2 fruit fly cellular contexts compared by ENCODE assay signal in the genomic region with DNA sequence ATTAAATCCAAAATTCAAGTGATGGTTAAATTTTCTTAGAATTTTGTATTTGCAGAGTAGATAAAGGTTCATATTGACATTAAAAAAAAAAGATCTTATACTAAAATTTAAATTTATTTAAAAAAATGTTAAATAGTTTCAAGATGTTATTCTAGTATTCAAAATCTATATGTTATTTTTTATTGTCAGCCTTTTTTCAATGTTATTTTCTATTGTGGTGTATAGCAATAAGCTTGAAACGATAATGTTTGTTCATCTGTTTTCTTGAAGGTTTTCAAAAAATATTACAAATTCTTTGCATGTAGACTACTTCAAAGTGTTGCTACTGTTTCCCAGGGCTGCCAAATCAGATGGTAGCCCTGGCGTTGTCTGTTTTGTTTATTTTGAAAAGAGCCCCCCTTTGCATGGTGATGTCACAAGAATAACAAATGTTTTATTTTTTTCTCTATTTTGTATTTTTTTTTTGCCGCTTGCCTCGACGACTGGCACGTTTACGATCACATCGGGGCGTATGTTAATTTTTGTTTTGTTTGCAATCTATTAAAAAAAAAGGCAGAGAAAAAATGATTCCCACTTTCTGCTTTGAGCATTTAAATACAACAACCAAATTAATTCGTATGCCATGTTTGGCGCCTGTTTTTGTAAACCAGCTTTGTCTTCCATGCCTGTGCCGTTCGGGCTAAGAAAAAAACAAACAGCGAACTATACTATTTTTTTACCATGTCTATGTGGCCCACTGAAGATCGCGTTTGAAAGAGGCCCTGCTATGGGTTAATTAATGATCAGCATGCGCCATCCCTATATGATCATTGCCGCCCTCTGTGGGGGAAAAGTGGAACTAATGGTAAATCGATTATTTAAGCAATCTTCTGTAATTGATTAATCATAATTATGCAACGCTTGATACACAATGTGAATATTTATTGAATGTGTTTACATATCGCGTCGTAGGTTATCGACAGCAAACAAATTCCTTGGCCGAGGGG.
TF ChIP-seq lines count a peak whose summit lies in the region.

No protein-coding gene starts in this region.

TF ChIP-seq in whole organism, embryonic, 481 proteins besides CTCF, POLR2A, EP300 and RAD21 (continued from another document and continues in another):
- peak; percentile 76 for TF ChIP-seq CG11456 (GFP tag; IDR thresholded peaks at IDR 0.05; lab: Robert Waterston, UW)
- TF ChIP-seq Dad (GFP tag; optimal IDR thresholded peaks at IDR 0.05; lab: Kevin White, UChicago), result peak; percentile 3
- peak; percentile 70 for TF ChIP-seq CG4424 (GFP tag; optimal IDR thresholded peaks at IDR 0.05; lab: Kevin White, UChicago)
- no peak; the same call in 1 of the 2 replicates for TF ChIP-seq al (GFP tag; IDR thresholded peaks at IDR 0.05; lab: Robert Waterston, UW)
- TF ChIP-seq her (GFP tag; optimal IDR thresholded peaks at IDR 0.05; lab: Kevin White, UChicago), result no peak
- peak; percentile 62 for TF ChIP-seq CG10209 (GFP tag; optimal IDR thresholded peaks at IDR 0.05; lab: Kevin White, UChicago)
- TF ChIP-seq CG15601 (tag; optimal IDR thresholded peaks at IDR 0.05; lab: Kevin White, UChicago), result peak; percentile 60
- peak; percentile 66; the same call in 2 of the 3 replicates for TF ChIP-seq Mrtf (GFP tag; IDR thresholded peaks at IDR 0.05; lab: Robert Waterston, UW)
- no peak for TF ChIP-seq CG11093 (GFP tag; IDR thresholded peaks at IDR 0.05; lab: Robert Waterston, UW)
- no peak for TF ChIP-seq vnd (GFP tag; IDR thresholded peaks at IDR 0.05; lab: Robert Waterston, UW; ENCODE audit: partially characterized antibody)
- TF ChIP-seq BtbVII (GFP tag; optimal IDR thresholded peaks at IDR 0.05; lab: Kevin White, UChicago), result no peak
- peak; percentile 35 for TF ChIP-seq Vsx1 (GFP tag; optimal IDR thresholded peaks at IDR 0.05; lab: Kevin White, UChicago)
- TF ChIP-seq odd (GFP tag; optimal IDR thresholded peaks at IDR 0.05; lab: Kevin White, UChicago), result peak; percentile 69
- TF ChIP-seq CG7745 (tag; optimal IDR thresholded peaks at IDR 0.05; lab: Kevin White, UChicago), result no peak
- TF ChIP-seq ase (GFP tag; IDR thresholded peaks at IDR 0.05; lab: Robert Waterston, UW), result peak; percentile 47; the same call in 2 of the 3 replicates
- TF ChIP-seq NC2β (GFP tag; optimal IDR thresholded peaks at IDR 0.05; lab: Kevin White, UChicago), result no peak
- peak; percentile 54 for TF ChIP-seq CG1024 (GFP tag; IDR thresholded peaks at IDR 0.05; lab: Robert Waterston, UW)
- peak; percentile 35 for TF ChIP-seq Nf-YC (tag; optimal IDR thresholded peaks at IDR 0.05; lab: Kevin White, UChicago)
- no peak for TF ChIP-seq Trl (optimal IDR thresholded peaks at IDR 0.05; lab: Kevin White, UChicago)
- peak; percentile 33 for TF ChIP-seq Trl (GFP tag; optimal IDR thresholded peaks at IDR 0.05; lab: Kevin White, UChicago)
- no peak for TF ChIP-seq Dp (GFP tag; optimal IDR thresholded peaks at IDR 0.05; lab: Kevin White, UChicago)
- no peak for TF ChIP-seq rib (GFP tag; IDR thresholded peaks at IDR 0.05; lab: Robert Waterston, UW)
- TF ChIP-seq Max (GFP tag; optimal IDR thresholded peaks at IDR 0.05; lab: Kevin White, UChicago), result no peak
- TF ChIP-seq so (GFP tag; IDR thresholded peaks at IDR 0.05; lab: Robert Waterston, UW), result 0 out of 3 replicates have a peak, but pooled peaks have one; percentile 5
- TF ChIP-seq fd64A (GFP tag; optimal IDR thresholded peaks at IDR 0.05; lab: Kevin White, UChicago), result peak; percentile 33
- no peak; the same call in 2 of the 3 replicates for TF ChIP-seq B-H1 (GFP tag; IDR thresholded peaks at IDR 0.05; lab: Robert Waterston, UW)
- no peak for TF ChIP-seq CG1529 (GFP tag; optimal IDR thresholded peaks at IDR 0.05; lab: Kevin White, UChicago)
- TF ChIP-seq Gug (GFP tag; IDR thresholded peaks at IDR 0.05; lab: Robert Waterston, UW), result peak; percentile 40; the same call in 1 of the 4 replicates
- peak; percentile 62 for TF ChIP-seq lilli (GFP tag; optimal IDR thresholded peaks at IDR 0.05; lab: Kevin White, UChicago)
- TF ChIP-seq pita (GFP tag; optimal IDR thresholded peaks at IDR 0.05; lab: Kevin White, UChicago), result no peak
- TF ChIP-seq CG10366 (GFP tag; IDR thresholded peaks at IDR 0.05; lab: Robert Waterston, UW), result peak; percentile 19; the same call in 1 of the 2 replicates
- TF ChIP-seq H15 (GFP tag; IDR thresholded peaks at IDR 0.05; lab: Robert Waterston, UW), result no peak
- TF ChIP-seq Nf-YB (GFP tag; optimal IDR thresholded peaks at IDR 0.05; lab: Kevin White, UChicago), result peak; percentile 62
- TF ChIP-seq CG33557 (GFP tag; optimal IDR thresholded peaks at IDR 0.05; lab: Kevin White, UChicago), result peak; percentile 58
- no peak for TF ChIP-seq CG11247 (GFP tag; IDR thresholded peaks at IDR 0.05; lab: Robert Waterston, UW)
- peak; percentile 55 for TF ChIP-seq CG12155 (GFP tag; optimal IDR thresholded peaks at IDR 0.05; lab: Kevin White, UChicago)
- TF ChIP-seq Hand (GFP tag; optimal IDR thresholded peaks at IDR 0.05; lab: Kevin White, UChicago), result peak; percentile 21
- TF ChIP-seq sd (tag; optimal IDR thresholded peaks at IDR 0.05; lab: Kevin White, UChicago), result peak; percentile 58
- no peak for TF ChIP-seq Opbp (GFP tag; IDR thresholded peaks at IDR 0.05; lab: Robert Waterston, UW; ENCODE audit: partially characterized antibody)
- no peak for TF ChIP-seq repo (GFP tag; optimal IDR thresholded peaks at IDR 0.05; lab: Kevin White, UChicago)
- peak; percentile 12 for TF ChIP-seq CG7271 (tag; optimal IDR thresholded peaks at IDR 0.05; lab: Kevin White, UChicago)
- TF ChIP-seq CG17912 (GFP tag; optimal IDR thresholded peaks at IDR 0.05; lab: Kevin White, UChicago), result no peak
- TF ChIP-seq Rfx (GFP tag; IDR thresholded peaks at IDR 0.05; lab: Robert Waterston, UW), result peak; percentile 70
- no peak for TF ChIP-seq CG11723 (GFP tag; optimal IDR thresholded peaks at IDR 0.05; lab: Kevin White, UChicago)
- TF ChIP-seq B-H2 (GFP tag; optimal IDR thresholded peaks at IDR 0.05; lab: Kevin White, UChicago), result peak; percentile 42
- no peak for TF ChIP-seq CG15011 (GFP tag; optimal IDR thresholded peaks at IDR 0.05; lab: Kevin White, UChicago)
- peak; percentile 35; the same call in 1 of the 2 replicates for TF ChIP-seq CG13287 (GFP tag; IDR thresholded peaks at IDR 0.05; lab: Robert Waterston, UW; ENCODE audit: partially characterized antibody)
- peak; percentile 84 for TF ChIP-seq CoRest (tag; optimal IDR thresholded peaks at IDR 0.05; lab: Kevin White, UChicago)
- TF ChIP-seq salm (tag; optimal IDR thresholded peaks at IDR 0.05; lab: Kevin White, UChicago), result no peak
- no peak for TF ChIP-seq C15 (GFP tag; IDR thresholded peaks at IDR 0.05; lab: Robert Waterston, UW)
- TF ChIP-seq Hr3 (GFP tag; optimal IDR thresholded peaks at IDR 0.05; lab: Kevin White, UChicago), result peak; percentile 77
- no peak for TF ChIP-seq CG11398 (GFP tag; optimal IDR thresholded peaks at IDR 0.05; lab: Kevin White, UChicago)
- TF ChIP-seq ranshi (GFP tag; IDR thresholded peaks at IDR 0.05; lab: Robert Waterston, UW), result peak; percentile 27; the same call in 1 of the 2 replicates
- TF ChIP-seq Dfd (GFP tag; optimal IDR thresholded peaks at IDR 0.05; lab: Kevin White, UChicago), result no peak
- peak; percentile 45 for TF ChIP-seq CG15696 (tag; optimal IDR thresholded peaks at IDR 0.05; lab: Kevin White, UChicago)
- TF ChIP-seq Myb (GFP tag; optimal IDR thresholded peaks at IDR 0.05; lab: Kevin White, UChicago), result no peak
- peak; percentile 75 for TF ChIP-seq CG8924 (tag; optimal IDR thresholded peaks at IDR 0.05; lab: Kevin White, UChicago)
- TF ChIP-seq ssp (GFP tag; IDR thresholded peaks at IDR 0.05; lab: Robert Waterston, UW), result no peak
- TF ChIP-seq Sox100B (GFP tag; optimal IDR thresholded peaks at IDR 0.05; lab: Kevin White, UChicago), result peak; percentile 66

TF ChIP-seq in whole organism, prepupa, 60 proteins besides CTCF, POLR2A, EP300 and RAD21 (continued from another document):
- TF ChIP-seq spab (GFP tag; optimal IDR thresholded peaks at IDR 0.05; lab: Kevin White, UChicago) (peak; percentile 25), achi (GFP tag; optimal IDR thresholded peaks at IDR 0.05; lab: Kevin White, UChicago) (peak; percentile 39), CG6276 (GFP tag; optimal IDR thresholded peaks at IDR 0.05; lab: Kevin White, UChicago) (peak; percentile 55), OdsH (GFP tag; optimal IDR thresholded peaks at IDR 0.05; lab: Kevin White, UChicago) (peak; percentile 27), dsx (GFP tag; optimal IDR thresholded peaks at IDR 0.05; lab: Kevin White, UChicago; ENCODE audit: poor library complexity, severe bottlenecking) (peak; percentile 12), CG10631 (GFP tag; optimal IDR thresholded peaks at IDR 0.05; lab: Kevin White, UChicago) (no peak), fkh (GFP tag; optimal IDR thresholded peaks at IDR 0.05; lab: Kevin White, UChicago) (peak; percentile 48), Sox102F (GFP tag; optimal IDR thresholded peaks at IDR 0.05; lab: Kevin White, UChicago) (no peak), dac (GFP tag; optimal IDR thresholded peaks at IDR 0.05; lab: Kevin White, UChicago) (peak; percentile 42), CG11762 (GFP tag; optimal IDR thresholded peaks at IDR 0.05; lab: Kevin White, UChicago; ENCODE audit: insufficient read depth) (no peak), Hr38 (GFP tag; optimal IDR thresholded peaks at IDR 0.05; lab: Kevin White, UChicago) (no peak), acj6 (GFP tag; optimal IDR thresholded peaks at IDR 0.05; lab: Kevin White, UChicago) (peak; percentile 8), Hr4 (GFP tag; optimal IDR thresholded peaks at IDR 0.05; lab: Kevin White, UChicago) (peak; percentile 63), fd85E (GFP tag; optimal IDR thresholded peaks at IDR 0.05; lab: Kevin White, UChicago) (no peak), CG8119 (GFP tag; IDR thresholded peaks at IDR 0.05; lab: Robert Waterston, UW) (peak; percentile 81), CG6792 (GFP tag; optimal IDR thresholded peaks at IDR 0.05; lab: Kevin White, UChicago) (no peak), Smox (GFP tag; optimal IDR thresholded peaks at IDR 0.05; lab: Kevin White, UChicago) (no peak), pdm3 (GFP tag; optimal IDR thresholded peaks at IDR 0.05; lab: Kevin White, UChicago) (peak; percentile 50), CG11294 (GFP tag; IDR thresholded peaks at IDR 0.05; lab: Robert Waterston, UW) (peak; percentile 24), CG3032 (tag; optimal IDR thresholded peaks at IDR 0.05; lab: Kevin White, UChicago) (peak; percentile 10), net (GFP tag; optimal IDR thresholded peaks at IDR 0.05; lab: Kevin White, UChicago) (peak; percentile 60), Eip78C (GFP tag; lab: Kevin White, UChicago) (peak; percentile 78), svp (GFP tag; lab: Kevin White, UChicago) (peak; percentile 48), CG32006 (GFP tag; optimal IDR thresholded peaks at IDR 0.05; lab: Kevin White, UChicago) (peak; percentile 72), Lpt (GFP tag; optimal IDR thresholded peaks at IDR 0.05; lab: Kevin White, UChicago) (peak; percentile 74), ss (GFP tag; optimal IDR thresholded peaks at IDR 0.05; lab: Kevin White, UChicago) (peak; percentile 11 to 21)
